Fruit fly (Drosophila melanogaster): ENCODE results near the gene CG7156.

Gene CG7156

DNA sequence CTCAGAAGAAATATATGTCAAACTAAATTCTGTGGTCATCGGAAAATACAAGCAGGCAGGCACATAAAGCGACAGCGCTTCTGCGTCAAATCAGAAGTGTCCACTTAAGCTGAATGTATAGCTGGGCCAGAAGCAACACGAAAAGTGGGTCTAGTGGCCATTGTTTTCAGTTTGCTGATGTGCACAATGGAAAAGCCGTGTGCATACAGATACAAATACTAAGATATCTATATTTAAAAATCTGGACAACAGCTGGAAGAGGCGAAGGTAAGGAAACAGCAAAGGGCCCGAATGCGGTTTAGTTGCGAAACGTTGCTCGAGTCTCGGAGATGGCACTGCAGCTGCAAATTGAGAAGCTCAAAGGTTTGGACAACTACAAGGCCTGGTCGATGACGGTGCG is 8.9 kb upstream of the CG7156 start, which contains the start of gene CG18598:
CG18598 (plus strand) TSS at position 301 of the 400 bp plus-strand sequence.
- TF ChIP-seq vri (GFP tag; optimal IDR thresholded peaks at IDR 0.05) (no peak), CG31627 (GFP tag; optimal IDR thresholded peaks at IDR 0.05) (no peak), Ets96B (tag; optimal IDR thresholded peaks at IDR 0.05) (no peak), fd59A (GFP tag; optimal IDR thresholded peaks at IDR 0.05) (no peak), acj6 (GFP tag; optimal IDR thresholded peaks at IDR 0.05) (no peak), eg (GFP tag; IDR thresholded peaks at IDR 0.05) (no peak), Blimp-1 (GFP tag; optimal IDR thresholded peaks at IDR 0.05) (no peak), topi (GFP tag; optimal IDR thresholded peaks at IDR 0.05) (no peak), CG8319 (GFP tag; optimal IDR thresholded peaks at IDR 0.05) (no peak), Sox14 (GFP tag; optimal IDR thresholded peaks at IDR 0.05) (no peak), spab (GFP tag; optimal IDR thresholded peaks at IDR 0.05) (no peak), CG8119 (GFP tag; IDR thresholded peaks at IDR 0.05) (no peak), Sox102F (GFP tag; optimal IDR thresholded peaks at IDR 0.05) (no peak), pdm3 (GFP tag; optimal IDR thresholded peaks at IDR 0.05) (no peak), Eip93F (GFP tag; optimal IDR thresholded peaks at IDR 0.05) (no peak), Hr4 (GFP tag; optimal IDR thresholded peaks at IDR 0.05) (no peak), CG7368 (GFP tag; optimal IDR thresholded peaks at IDR 0.05) (no peak)

DNA sequence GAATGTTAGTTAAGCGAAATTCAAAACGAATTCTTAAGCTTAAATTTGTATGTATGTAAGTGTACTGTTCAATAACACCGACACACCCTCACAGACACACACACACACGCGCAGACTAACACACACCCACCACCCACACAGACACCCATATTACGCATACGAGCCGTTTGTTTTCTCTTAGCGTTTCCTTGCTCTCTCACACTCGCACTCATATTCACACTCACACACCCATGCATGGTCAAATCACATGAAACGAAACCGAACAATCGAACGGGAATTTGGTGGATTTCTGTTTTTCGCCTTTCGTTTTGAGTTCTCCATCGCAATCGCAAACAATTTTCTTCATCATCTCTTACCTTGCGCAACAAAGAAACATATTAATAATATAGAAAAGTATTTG is 7.3 kb upstream of the CG7156 start:
- no peak for TF ChIP-seq lz (GFP tag; optimal IDR thresholded peaks at IDR 0.05)
- no peak for TF ChIP-seq ss (GFP tag; optimal IDR thresholded peaks at IDR 0.05)
- no peak for TF ChIP-seq Sox15 (GFP tag; optimal IDR thresholded peaks at IDR 0.05)
- TF ChIP-seq Sox14 (GFP tag; optimal IDR thresholded peaks at IDR 0.05) = no peak
- TF ChIP-seq eg (GFP tag; IDR thresholded peaks at IDR 0.05) = no peak
- TF ChIP-seq Ets96B (tag; optimal IDR thresholded peaks at IDR 0.05) = no peak
- TF ChIP-seq dac (GFP tag; optimal IDR thresholded peaks at IDR 0.05) = no peak
- TF ChIP-seq Eip93F (GFP tag; optimal IDR thresholded peaks at IDR 0.05) = no peak
- TF ChIP-seq CG11294 (GFP tag; IDR thresholded peaks at IDR 0.05) = no peak
- no peak for TF ChIP-seq OdsH (GFP tag; optimal IDR thresholded peaks at IDR 0.05)
- TF ChIP-seq CG34406 (GFP tag; optimal IDR thresholded peaks at IDR 0.05) = no peak
- TF ChIP-seq CG4318 (GFP tag; optimal IDR thresholded peaks at IDR 0.05) = no peak
- no peak for TF ChIP-seq fkh (GFP tag; optimal IDR thresholded peaks at IDR 0.05)
- TF ChIP-seq dsx (GFP tag; optimal IDR thresholded peaks at IDR 0.05; ENCODE audit: poor library complexity, severe bottlenecking) = no peak
- no peak for TF ChIP-seq acj6 (GFP tag; optimal IDR thresholded peaks at IDR 0.05)
- no peak for TF ChIP-seq esn (GFP tag; optimal IDR thresholded peaks at IDR 0.05)
- no peak for TF ChIP-seq CG31627 (GFP tag; optimal IDR thresholded peaks at IDR 0.05)

DNA sequence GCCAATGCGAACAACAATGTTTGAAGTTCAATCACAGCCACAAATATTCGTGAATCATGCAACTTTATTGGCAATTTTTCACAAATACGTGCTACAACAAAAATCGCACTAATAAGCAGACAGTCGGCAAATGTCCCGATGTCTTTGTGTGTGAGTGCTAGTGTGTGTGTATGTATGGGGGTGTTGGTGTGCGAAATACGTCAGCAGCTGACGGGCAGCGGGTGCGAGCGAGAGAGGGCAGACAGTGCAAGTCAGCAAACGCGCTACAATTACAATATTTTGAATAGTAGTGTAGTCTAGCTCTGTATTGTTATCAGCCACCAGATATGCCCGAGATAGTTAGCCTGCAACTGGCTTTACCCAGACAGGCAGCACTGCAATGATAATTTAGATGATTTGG is 4.1 kb upstream of the CG7156 start:
- TF ChIP-seq vri (GFP tag; optimal IDR thresholded peaks at IDR 0.05) = no peak
- TF ChIP-seq CG6792 (GFP tag; optimal IDR thresholded peaks at IDR 0.05) = no peak
- TF ChIP-seq OdsH (GFP tag; optimal IDR thresholded peaks at IDR 0.05) = no peak
- no peak for TF ChIP-seq dsx (GFP tag; optimal IDR thresholded peaks at IDR 0.05; ENCODE audit: poor library complexity, severe bottlenecking)

- no peak for TF ChIP-seq CG34406 (GFP tag; optimal IDR thresholded peaks at IDR 0.05)
- TF ChIP-seq ss (GFP tag; optimal IDR thresholded peaks at IDR 0.05) = peak in 1 of 2 experiments; percentile 0
- no peak for TF ChIP-seq CG11902 (GFP tag; optimal IDR thresholded peaks at IDR 0.05)
Measured at dm6 chr3R:18245044-18245596, 3.2 kb upstream of the CG7156 start.

dm6 chr3R:18244171-18245043 is 2.4 kb upstream of the CG7156 start:
- TF ChIP-seq CG8119 (GFP tag; IDR thresholded peaks at IDR 0.05) = peak; percentile 19; the same call in 2 of the 3 replicates
- peak; percentile 53 for TF ChIP-seq fkh (GFP tag; optimal IDR thresholded peaks at IDR 0.05)
- no peak for TF ChIP-seq achi (GFP tag; optimal IDR thresholded peaks at IDR 0.05)
- peak; percentile 24 for TF ChIP-seq CG1621 (tag; optimal IDR thresholded peaks at IDR 0.05)
- TF ChIP-seq CG7368 (GFP tag; optimal IDR thresholded peaks at IDR 0.05) = no peak
- TF ChIP-seq CG6276 (GFP tag; optimal IDR thresholded peaks at IDR 0.05) = no peak
- TF ChIP-seq dsx (GFP tag; optimal IDR thresholded peaks at IDR 0.05; ENCODE audit: poor library complexity, severe bottlenecking) = peak; percentile 35
- no peak for TF ChIP-seq lz (GFP tag; optimal IDR thresholded peaks at IDR 0.05)
- TF ChIP-seq Sox15 (GFP tag; optimal IDR thresholded peaks at IDR 0.05) = no peak
- peak; percentile 57 for TF ChIP-seq Eip75B (GFP tag; optimal IDR thresholded peaks at IDR 0.05)
- TF ChIP-seq Sox14 (GFP tag; optimal IDR thresholded peaks at IDR 0.05) = peak; percentile 32
- peak; percentile 100 for TF ChIP-seq svp (GFP tag)
- no peak for TF ChIP-seq CG11294 (GFP tag; IDR thresholded peaks at IDR 0.05)
- TF ChIP-seq Gug (GFP tag; IDR thresholded peaks at IDR 0.05) = no peak; the same call in 1 of the 2 replicates
- TF ChIP-seq eg (GFP tag; IDR thresholded peaks at IDR 0.05) = peak; percentile 47; the same call in 1 of the 3 replicates
- no peak for TF ChIP-seq net (GFP tag; optimal IDR thresholded peaks at IDR 0.05)
- TF ChIP-seq vri (GFP tag; optimal IDR thresholded peaks at IDR 0.05) = peak; percentile 25
- no peak for TF ChIP-seq CG8632 (GFP tag; optimal IDR thresholded peaks at IDR 0.05)
- peak; percentile 13 for TF ChIP-seq CG6792 (GFP tag; optimal IDR thresholded peaks at IDR 0.05)
- TF ChIP-seq CG3919 (GFP tag; optimal IDR thresholded peaks at IDR 0.05) = no peak
